Worm (Caenorhabditis elegans) whole organism, L4/young adult: ENCODE results near the gene B0416.10.
A peak's percentile ranks its signal among the peaks of the same experiment; 100 is the strongest.

Experiments used
- W03F9.2 ChIP-seq: fragments of 150-350 bp; optimal IDR thresholded peaks from 2 replicates; lab custom pipeline; 2014; ENCODE audit warnings: missing biosample characterization, missing genetic modification characterization
- dao-5 ChIP-seq: sonication (generic microtip); optimal IDR thresholded peaks from 2 replicates; lab custom pipeline; 2016; ENCODE audit warnings: missing genotype, missing genetic modification characterization, moderate library complexity, missing compliant biosample characterization
- him-1 ChIP-seq: sonication (generic microtip); optimal IDR thresholded peaks from 2 replicates; lab custom pipeline; 2016; ENCODE audit warnings: missing genotype, missing genetic modification reagents, missing genetic modification characterization, missing compliant biosample characterization

The B0416.10 gene

ce11 chrX:9268373-9268772 is 6.1 kb downstream of the B0416.10 start:
- no peak for TF ChIP-seq dao-5 (tag; lab: Kevin White, UChicago)
- TF ChIP-seq him-1 (tag; lab: Kevin White, UChicago): no peak
- no peak for TF ChIP-seq W03F9.2 (tag; lab: Kevin White, UChicago)

- TF ChIP-seq dao-5 (tag; lab: Kevin White, UChicago): no peak
- no peak for TF ChIP-seq him-1 (tag; lab: Kevin White, UChicago)
- no peak for TF ChIP-seq W03F9.2 (tag; lab: Kevin White, UChicago)
Measured at ce11 chrX:9266512-9266911, 8.0 kb downstream of the B0416.10 start.

- TF ChIP-seq W03F9.2 (tag; lab: Kevin White, UChicago) (no peak), him-1 (tag; lab: Kevin White, UChicago) (no peak), dao-5 (tag; lab: Kevin White, UChicago) (no peak)
Measured at ce11 chrX:9264636-9265035, 9.8 kb downstream of the B0416.10 start.

- TF ChIP-seq dao-5 (tag; lab: Kevin White, UChicago): no peak
- no peak for TF ChIP-seq him-1 (tag; lab: Kevin White, UChicago)
- no peak for TF ChIP-seq W03F9.2 (tag; lab: Kevin White, UChicago)
Measured at ce11 chrX:9264231-9264630, 10.2 kb downstream of the B0416.10 start, which contains the start of gene F18G5.6. Gene F18G5.6, minus strand, starts transcription at chrX:9264331.

- TF ChIP-seq him-1 (tag; lab: Kevin White, UChicago) (no peak), dao-5 (tag; lab: Kevin White, UChicago) (no peak), W03F9.2 (tag; lab: Kevin White, UChicago) (no peak)
Measured at ce11 chrX:9261626-9262189, 12.8 kb downstream of the B0416.10 start.

ce11 chrX:9259552-9259951 is 14.9 kb downstream of the B0416.10 start, which contains the start of gene F18G5.1:
Gene F18G5.1, plus strand, starts transcription at chrX:9259852.
- TF ChIP-seq him-1 (tag; lab: Kevin White, UChicago) (no peak), dao-5 (tag; lab: Kevin White, UChicago) (no peak), W03F9.2 (tag; lab: Kevin White, UChicago) (no peak)

ce11 chrX:9255993-9256392 is 18.5 kb downstream of the B0416.10 start:
- TF ChIP-seq him-1 (tag; lab: Kevin White, UChicago): no peak
- TF ChIP-seq W03F9.2 (tag; lab: Kevin White, UChicago): no peak
- no peak for TF ChIP-seq dao-5 (tag; lab: Kevin White, UChicago)

- TF ChIP-seq W03F9.2 (tag; lab: Kevin White, UChicago) (no peak), dao-5 (tag; lab: Kevin White, UChicago) (no peak), him-1 (tag; lab: Kevin White, UChicago) (no peak)
Measured at ce11 chrX:9251488-9251887, 23.0 kb downstream of the B0416.10 start, which contains the start of gene pes-8. Gene pes-8, plus strand, starts transcription at chrX:9251788.

ce11 chrX:9248083-9248805 is 26.2 kb downstream of the B0416.10 start:
- TF ChIP-seq W03F9.2 (tag; lab: Kevin White, UChicago) (no peak), dao-5 (tag; lab: Kevin White, UChicago) (no peak), him-1 (tag; lab: Kevin White, UChicago) (no peak)

- TF ChIP-seq W03F9.2 (tag; lab: Kevin White, UChicago) (no peak), him-1 (tag; lab: Kevin White, UChicago) (no peak), dao-5 (tag; lab: Kevin White, UChicago) (no peak)
Measured at ce11 chrX:9246625-9247024, 27.8 kb downstream of the B0416.10 start.

- TF ChIP-seq W03F9.2 (tag; lab: Kevin White, UChicago): no peak
- no peak for TF ChIP-seq him-1 (tag; lab: Kevin White, UChicago)
- TF ChIP-seq dao-5 (tag; lab: Kevin White, UChicago): no peak
Measured at ce11 chrX:9243257-9243656, 31.2 kb downstream of the B0416.10 start, which contains the start of gene gpa-12. Gene gpa-12, plus strand, starts transcription at chrX:9243557.

- no peak for TF ChIP-seq W03F9.2 (tag; lab: Kevin White, UChicago)
- TF ChIP-seq dao-5 (tag; lab: Kevin White, UChicago): no peak
- no peak for TF ChIP-seq him-1 (tag; lab: Kevin White, UChicago)
Measured at ce11 chrX:9242123-9242522, 32.4 kb downstream of the B0416.10 start, which contains the start of gene lgc-4. Gene lgc-4, minus strand, starts transcription at chrX:9242223.

ce11 chrX:9238692-9239091 is 35.8 kb downstream of the B0416.10 start:
- TF ChIP-seq him-1 (tag; lab: Kevin White, UChicago) (no peak), W03F9.2 (tag; lab: Kevin White, UChicago) (no peak), dao-5 (tag; lab: Kevin White, UChicago) (peak; percentile 13)
